Fruit fly (Drosophila melanogaster) ovary, adult (tissue): Measurements from ENCODE around the gene mRpL9.
A peak's percentile ranks its signal among the peaks of the same experiment; 100 is the strongest.

ENCODE experiments used
- CG17801 ChIP-seq: fragments of 200-800 bp; optimal IDR thresholded peaks from 2 replicates; lab custom pipeline; 2019; ENCODE audit warnings: missing biosample characterization, mild to moderate bottlenecking, missing genetic modification characterization, moderate library complexity; ENCODE audit not compliant: partially characterized antibody

Gene mRpL9

DNA sequence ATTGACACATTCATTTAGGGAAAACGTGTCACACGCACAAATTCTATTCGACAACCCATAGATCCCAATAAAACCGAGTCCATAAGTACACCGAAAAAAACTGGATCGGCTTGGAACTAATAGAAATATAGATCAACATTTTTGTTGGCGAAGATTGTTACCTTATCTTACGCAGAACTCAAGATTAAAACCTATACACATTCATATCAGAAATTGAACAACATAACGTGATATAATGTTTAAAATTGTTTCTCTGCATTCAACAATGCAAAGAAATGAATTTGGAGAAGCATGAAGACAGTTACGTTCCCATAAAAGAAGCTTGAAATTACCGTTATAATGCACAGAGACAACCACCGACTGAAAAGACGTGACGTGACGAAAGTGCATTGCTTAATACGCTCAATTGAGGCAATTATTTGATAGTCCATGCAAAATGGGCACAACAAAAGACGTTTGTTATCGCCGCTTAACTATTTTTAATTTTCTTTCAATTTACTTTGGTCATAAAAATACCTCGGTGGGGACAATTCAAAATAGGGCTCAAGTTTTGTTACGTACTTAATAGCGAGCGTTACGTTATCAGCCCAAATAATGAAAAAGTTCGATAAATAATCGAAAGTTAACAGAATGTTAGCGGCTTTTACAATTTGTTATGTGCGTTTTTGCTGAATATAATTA is 9.7 kb downstream of the mRpL9 start, which contains the start of gene SerRS-m:
TSS of gene SerRS-m (plus strand) at position 616 of the 681 bp plus-strand sequence.
- TF ChIP-seq CG17801 = no peak

- TF ChIP-seq CG17801 = no peak
Measured at dm6 chr3R:15342432-15342925, 11.9 kb downstream of the mRpL9 start.

DNA sequence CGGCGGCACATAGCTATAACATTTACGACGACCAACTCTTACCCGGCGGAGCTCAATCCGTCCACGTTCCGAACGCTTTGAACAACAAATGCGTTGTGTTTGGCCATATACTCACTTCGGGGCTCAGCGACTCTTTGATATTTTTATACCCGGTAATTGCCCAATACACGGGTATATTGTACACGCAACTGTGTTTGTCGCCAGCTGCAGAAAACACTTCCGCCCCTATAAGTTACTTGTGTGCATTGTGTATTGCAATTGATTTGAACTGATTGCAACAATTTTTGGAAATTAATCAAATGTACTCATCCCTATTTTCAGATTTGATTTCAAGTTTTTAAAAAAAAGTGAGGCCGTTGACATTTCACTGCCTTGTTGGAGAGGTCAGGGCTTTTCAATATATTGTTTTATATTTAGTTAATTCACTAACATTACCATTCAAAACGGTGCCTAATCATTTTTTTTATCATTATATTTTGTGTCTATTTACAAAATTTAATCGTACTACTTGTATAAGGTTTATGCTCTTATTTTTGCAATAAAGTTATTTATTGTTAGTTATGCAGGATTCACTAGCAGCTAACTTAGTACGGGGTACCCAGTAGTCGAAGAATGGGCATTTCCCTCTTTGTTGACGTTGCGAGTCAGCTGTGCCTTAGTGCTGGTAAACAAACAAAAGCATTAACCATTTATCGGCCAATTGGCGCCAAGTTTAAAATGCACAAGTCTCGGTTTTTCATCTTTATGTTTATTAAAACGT is 12.6 kb downstream of the mRpL9 start, which contains the start of gene Nagk:
TSS of gene Nagk (minus strand) at position 331 of the 760 bp plus-strand sequence.
- peak; percentile 8 for TF ChIP-seq CG17801

DNA sequence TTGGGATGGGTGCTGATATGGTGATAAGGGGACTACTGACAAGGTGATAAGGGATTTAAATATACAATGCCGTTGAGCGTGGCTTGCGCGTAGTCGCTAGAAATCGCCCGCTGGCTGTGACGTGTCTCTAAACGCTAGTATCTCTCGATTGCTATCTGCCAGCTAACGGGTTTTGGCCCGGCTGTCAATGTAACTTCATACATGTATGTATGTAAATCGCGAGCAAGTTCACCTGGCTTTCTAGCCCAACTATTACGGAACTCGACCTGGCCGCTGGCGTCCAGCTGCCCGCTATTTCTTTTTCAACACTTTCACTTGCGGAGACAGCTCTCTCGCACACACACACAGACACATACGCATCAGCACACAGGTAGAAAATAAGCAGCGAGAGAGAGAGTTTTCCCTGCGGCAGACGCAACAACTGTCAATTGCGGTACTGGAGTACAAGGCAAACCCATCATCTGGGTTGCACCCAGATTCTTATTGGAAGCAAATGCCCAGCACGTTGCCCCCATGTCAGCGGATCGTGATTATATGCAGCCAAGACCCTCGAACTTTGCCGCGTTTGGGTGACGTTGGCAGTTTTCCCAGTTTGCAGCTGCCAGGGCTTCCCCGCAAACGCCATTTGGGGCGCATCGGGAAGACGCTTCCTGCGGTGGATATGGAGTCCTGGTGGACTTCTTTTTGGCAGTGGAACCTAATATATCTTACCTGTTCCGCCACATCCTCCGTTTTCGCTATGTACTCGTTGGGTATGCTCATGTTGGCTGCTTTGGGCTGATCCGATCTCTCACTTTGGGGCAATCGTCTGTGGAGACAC is 14.9 kb downstream of the mRpL9 start:
- TF ChIP-seq CG17801 = no peak

DNA sequence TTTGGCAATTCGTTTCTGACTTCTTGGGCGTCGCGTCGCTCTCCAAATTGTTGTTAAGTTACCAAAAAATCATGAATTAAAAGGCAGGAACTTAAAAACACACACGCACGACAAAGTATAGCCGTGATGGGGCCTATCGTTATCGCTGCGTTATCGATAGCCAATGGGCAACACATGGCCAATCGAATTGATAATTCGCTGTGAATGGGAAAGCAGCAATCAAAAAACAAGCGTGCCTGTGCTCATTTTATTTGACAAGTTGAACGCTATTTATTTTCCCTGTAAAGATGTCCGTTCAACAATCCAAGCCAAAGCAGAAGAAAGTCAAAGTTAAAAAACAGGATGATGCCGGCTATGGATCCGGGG is 15.5 kb downstream of the mRpL9 start, which contains the start of the genes Surf4 and CG31301:
TSS of gene Surf4 (minus strand) at position 159 of the 366 bp plus-strand sequence.
TSS of gene CG31301 (plus strand) at position 188 of the 366 bp plus-strand sequence.
- no peak for TF ChIP-seq CG17801

DNA sequence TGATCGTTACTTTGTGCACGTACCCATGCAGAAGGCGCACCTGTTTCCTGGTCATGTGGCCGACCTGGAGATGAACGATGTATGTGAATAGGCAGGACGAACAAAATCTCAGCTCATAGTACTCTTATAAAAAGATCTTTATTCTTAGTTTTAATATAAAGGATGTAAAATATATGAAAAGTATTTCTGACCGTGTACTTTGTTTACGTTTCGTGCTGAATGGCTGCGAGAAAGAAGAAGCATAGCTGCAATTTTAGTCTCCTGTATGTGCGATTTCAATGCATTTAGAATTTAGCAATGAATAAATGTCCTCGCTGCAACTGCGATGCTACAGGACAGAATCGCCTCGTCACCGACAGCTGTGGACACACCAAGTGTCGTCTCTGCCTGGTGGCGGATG is 17.3 kb downstream of the mRpL9 start, which contains the start of the genes CG42726 and CG42727:
TSS of gene CG42726 (plus strand) at position 227 of the 400 bp plus-strand sequence.
TSS of gene CG42727 (plus strand) at position 227 of the 400 bp plus-strand sequence.
- no peak for TF ChIP-seq CG17801

dm6 chr3R:15350993-15351426 is 20.5 kb downstream of the mRpL9 start, which contains the start of the genes Trs33 and Tmtc4:
TSS of gene Trs33 (minus strand) at chr3R:15350995.
TSS of gene Tmtc4 (plus strand) at chr3R:15351225.
- TF ChIP-seq CG17801 = peak; percentile 57

DNA sequence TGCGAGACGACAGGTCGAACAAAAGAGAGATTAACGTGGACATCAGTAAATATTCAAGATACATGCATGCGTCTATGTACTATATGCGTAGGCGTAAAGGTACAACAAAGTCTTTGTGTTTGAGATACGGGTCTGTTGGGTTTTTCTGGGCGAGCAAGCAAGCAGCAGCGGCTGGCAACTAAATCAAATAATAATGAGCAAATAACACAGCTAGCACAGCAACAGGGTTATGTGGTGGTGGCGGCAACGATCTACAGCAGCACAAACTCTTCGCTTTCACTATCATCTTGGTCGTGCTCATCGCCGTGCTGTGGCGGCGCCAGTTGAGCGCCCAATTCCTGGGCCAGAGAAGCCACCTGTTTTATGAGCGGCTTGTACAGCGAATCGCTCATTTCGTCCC is 23.5 kb downstream of the mRpL9 start:
- TF ChIP-seq CG17801 = no peak

- no peak for TF ChIP-seq CG17801
Measured at dm6 chr3R:15356152-15356551, 25.6 kb downstream of the mRpL9 start.

DNA sequence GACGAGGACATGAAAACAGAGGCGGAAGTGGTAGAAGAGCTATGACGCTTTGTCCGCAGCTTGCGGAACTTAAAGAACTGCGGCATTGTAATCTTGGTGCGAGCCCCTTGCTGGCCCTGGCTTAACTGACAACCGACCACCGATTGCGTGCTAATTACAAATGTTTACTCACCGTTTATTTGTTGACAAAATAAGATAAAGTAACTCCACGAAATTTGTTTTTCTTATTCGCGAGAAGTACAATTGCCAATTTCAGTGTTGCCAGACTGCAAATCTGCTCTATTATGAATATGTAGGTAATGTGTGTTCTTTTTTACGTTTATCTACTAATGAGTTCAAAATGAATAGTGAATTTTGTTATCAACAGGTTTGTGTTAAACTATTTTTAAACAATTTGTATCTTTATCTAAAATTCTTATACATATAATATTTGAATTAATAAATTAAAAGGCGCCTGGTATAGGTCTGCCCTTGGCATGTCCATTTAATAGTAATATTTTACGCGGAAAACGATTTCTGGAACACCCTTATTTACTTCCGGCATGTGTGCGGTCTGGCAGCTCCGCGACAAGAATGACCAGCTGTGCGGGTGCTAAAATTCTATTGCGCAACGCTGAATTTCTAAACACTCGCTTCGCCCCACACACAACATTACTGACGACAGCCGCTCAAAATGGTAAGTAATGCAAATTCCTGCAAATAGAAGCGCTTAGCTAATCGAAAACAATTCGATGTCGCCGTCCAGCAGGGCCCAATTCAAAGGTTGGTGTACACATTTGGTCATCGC is 26.3 kb downstream of the mRpL9 start, which contains the start of the genes Atg4b and Hibch:
TSS of gene Atg4b (minus strand) at position 280 of the 787 bp plus-strand sequence.
TSS of gene Hibch (plus strand) at position 585 of the 787 bp plus-strand sequence.
- peak; percentile 90 for TF ChIP-seq CG17801

dm6 chr3R:15361490-15361889 is 31.0 kb downstream of the mRpL9 start, which contains the start of the genes Cog2 and Trax:
TSS of gene Cog2 (minus strand) at chr3R:15361657.
TSS of gene Trax (plus strand) at chr3R:15361692.
- TF ChIP-seq CG17801 = peak; percentile 65

dm6 chr3R:15363608-15364007 is 33.1 kb downstream of the mRpL9 start, which contains the start of gene CG6171:
TSS of gene CG6171 (minus strand) at chr3R:15363857.
- peak; percentile 10 for TF ChIP-seq CG17801

DNA sequence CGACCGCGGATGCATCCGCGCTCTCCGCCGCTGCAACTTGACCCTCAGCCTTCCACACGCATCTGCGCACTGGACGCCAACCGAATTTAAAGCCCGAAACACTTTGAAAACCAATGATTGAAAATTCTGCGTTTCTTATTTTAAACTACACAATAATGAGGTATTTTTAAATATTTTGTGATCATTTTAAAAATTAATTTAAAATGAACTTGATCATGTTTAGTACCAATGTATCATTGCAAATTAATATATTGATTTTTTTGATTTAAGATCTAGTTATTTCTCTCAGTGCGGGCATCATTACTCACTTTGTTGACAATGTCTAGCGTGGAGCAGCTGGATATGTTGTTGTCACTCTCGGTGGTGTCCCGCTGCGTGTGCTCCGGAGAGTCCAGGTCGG is 36.3 kb downstream of the mRpL9 start:
- peak; percentile 6 for TF ChIP-seq CG17801

DNA sequence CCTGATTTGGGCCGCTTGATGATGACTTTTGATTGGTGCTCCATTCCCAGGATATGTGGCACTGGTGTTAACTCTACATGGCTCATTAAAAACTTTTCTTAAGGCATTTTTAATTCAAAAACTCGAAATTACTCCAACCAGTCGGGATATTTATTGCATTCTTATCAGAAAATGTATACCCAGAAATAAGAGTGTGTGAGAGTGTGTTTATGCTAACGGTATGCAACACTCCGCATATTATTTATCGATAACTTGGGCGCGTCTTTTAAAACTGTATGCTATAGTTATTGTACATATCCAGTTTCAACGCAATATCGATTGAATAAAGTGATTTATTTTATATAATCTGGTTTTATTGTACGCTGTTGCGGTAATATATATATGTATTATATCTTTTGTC is 36.9 kb downstream of the mRpL9 start, which contains the start of gene CG34404:
TSS of gene CG34404 (minus strand) at position 189 of the 400 bp plus-strand sequence.
- TF ChIP-seq CG17801 = no peak

- TF ChIP-seq CG17801 = no peak
Measured at dm6 chr3R:15369742-15370141, 39.2 kb downstream of the mRpL9 start, which contains the start of gene CG14868. TSS of gene CG14868 (minus strand) at chr3R:15369945.
